Fruit fly (Drosophila melanogaster): ENCODE data around the gene CG14431.
A peak's percentile ranks its signal among the peaks of the same experiment; 100 is the strongest.

The CG14431 gene

dm6 chrX:7005444-7005843, 97.4 kb downstream of the CG14431 start:
- no peak for TF ChIP-seq foxo (GFP tag; optimal IDR thresholded peaks at IDR 0.05)
- TF ChIP-seq rgr (GFP tag; optimal IDR thresholded peaks at IDR 0.05), result no peak
- no peak for TF ChIP-seq pan (optimal IDR thresholded peaks at IDR 0.05)
- no peak for TF ChIP-seq CG9705 (GFP tag; optimal IDR thresholded peaks at IDR 0.05)
- no peak for TF ChIP-seq Dfd (GFP tag; optimal IDR thresholded peaks at IDR 0.05)
- no peak for TF ChIP-seq Hnf4 (GFP tag; optimal IDR thresholded peaks at IDR 0.05)
- TF ChIP-seq GATAd (GFP tag; optimal IDR thresholded peaks at IDR 0.05), result no peak
- no peak for TF ChIP-seq brk (GFP tag; optimal IDR thresholded peaks at IDR 0.05)

- TF ChIP-seq h (GFP tag; optimal IDR thresholded peaks at IDR 0.05), result peak; percentile 51
- peak; percentile 8 for TF ChIP-seq brk (GFP tag; optimal IDR thresholded peaks at IDR 0.05)
- TF ChIP-seq jim (GFP tag; optimal IDR thresholded peaks at IDR 0.05), result no peak
- TF ChIP-seq HLH106 (tag; optimal IDR thresholded peaks at IDR 0.05), result peak; percentile 1
- TF ChIP-seq pan (optimal IDR thresholded peaks at IDR 0.05), result no peak
- TF ChIP-seq psq (GFP tag; optimal IDR thresholded peaks at IDR 0.05), result no peak
- TF ChIP-seq rgr (GFP tag; optimal IDR thresholded peaks at IDR 0.05), result peak; percentile 43
- no peak for TF ChIP-seq Hnf4 (GFP tag; optimal IDR thresholded peaks at IDR 0.05)
- TF ChIP-seq dl (GFP tag; optimal IDR thresholded peaks at IDR 0.05; ENCODE audit: insufficient read depth in 1 of 2, partially characterized antibody in 2 of 2), result no peak
- peak; percentile 41 for TF ChIP-seq woc (GFP tag; optimal IDR thresholded peaks at IDR 0.05)
- peak; percentile 35 for TF ChIP-seq br (GFP tag; optimal IDR thresholded peaks at IDR 0.05)
- TF ChIP-seq Sp1 (GFP tag; optimal IDR thresholded peaks at IDR 0.05), result peak; percentile 1
- peak; percentile 52 for TF ChIP-seq ey (GFP tag; optimal IDR thresholded peaks at IDR 0.05)
- peak in 1 of 2 experiments; percentile 31 for TF ChIP-seq foxo (GFP tag; optimal IDR thresholded peaks at IDR 0.05)
Measured at dm6 chrX:7007693-7008092, 99.6 kb downstream of the CG14431 start.

- TF ChIP-seq Myc (optimal IDR thresholded peaks at IDR 0.05), result no peak
- no peak for TF ChIP-seq Rel (GFP tag; optimal IDR thresholded peaks at IDR 0.05)
- TF ChIP-seq Rel (tag; optimal IDR thresholded peaks at IDR 0.05), result peak; percentile 12
- TF ChIP-seq jim (GFP tag; optimal IDR thresholded peaks at IDR 0.05), result no peak
- TF ChIP-seq dsf (GFP tag; optimal IDR thresholded peaks at IDR 0.05; ENCODE audit: borderline replicate concordance), result no peak
- TF ChIP-seq h (GFP tag; optimal IDR thresholded peaks at IDR 0.05), result peak; percentile 74
- peak; percentile 69 for TF ChIP-seq Dif (GFP tag; optimal IDR thresholded peaks at IDR 0.05; ENCODE audit: partially characterized antibody)
- TF ChIP-seq tai (GFP tag; optimal IDR thresholded peaks at IDR 0.05), result peak; percentile 42
- TF ChIP-seq usp (GFP tag; optimal IDR thresholded peaks at IDR 0.05), result no peak
- no peak for TF ChIP-seq CG32264 (GFP tag; optimal IDR thresholded peaks at IDR 0.05)
- TF ChIP-seq brk (GFP tag; optimal IDR thresholded peaks at IDR 0.05), result no peak
- no peak for TF ChIP-seq sv (GFP tag; optimal IDR thresholded peaks at IDR 0.05)
- TF ChIP-seq Sp1 (GFP tag; optimal IDR thresholded peaks at IDR 0.05), result peak; percentile 63
- TF ChIP-seq woc (GFP tag; optimal IDR thresholded peaks at IDR 0.05), result peak; percentile 70
- peak in 1 of 2 experiments; percentile 80 for TF ChIP-seq foxo (GFP tag; optimal IDR thresholded peaks at IDR 0.05)
- TF ChIP-seq Dfd (GFP tag; optimal IDR thresholded peaks at IDR 0.05), result no peak
- TF ChIP-seq lola (GFP tag; optimal IDR thresholded peaks at IDR 0.05), result no peak
- no peak for TF ChIP-seq dl (GFP tag; optimal IDR thresholded peaks at IDR 0.05; ENCODE audit: insufficient read depth in 1 of 2, partially characterized antibody in 2 of 2)
- no peak for TF ChIP-seq Abd-B (GFP tag; optimal IDR thresholded peaks at IDR 0.05)
- peak; percentile 42 for TF ChIP-seq dmrt93B (GFP tag; optimal IDR thresholded peaks at IDR 0.05)
- no peak for TF ChIP-seq GATAd (GFP tag; optimal IDR thresholded peaks at IDR 0.05)
- TF ChIP-seq HLH106 (tag; optimal IDR thresholded peaks at IDR 0.05), result peak; percentile 74
- peak; percentile 60 for TF ChIP-seq OdsH (GFP tag; optimal IDR thresholded peaks at IDR 0.05)
- peak; percentile 77 for TF ChIP-seq ey (GFP tag; optimal IDR thresholded peaks at IDR 0.05)
- no peak for TF ChIP-seq N (GFP tag; optimal IDR thresholded peaks at IDR 0.05)
- peak; percentile 29 for TF ChIP-seq Jra (GFP tag; optimal IDR thresholded peaks at IDR 0.05)
- TF ChIP-seq pan (optimal IDR thresholded peaks at IDR 0.05), result no peak
- TF ChIP-seq psq (GFP tag; optimal IDR thresholded peaks at IDR 0.05), result peak; percentile 68
- peak; percentile 25 for TF ChIP-seq rgr (GFP tag; optimal IDR thresholded peaks at IDR 0.05)
- TF ChIP-seq fru (GFP tag; optimal IDR thresholded peaks at IDR 0.05), result peak; percentile 81
- no peak for TF ChIP-seq Hr83 (GFP tag; optimal IDR thresholded peaks at IDR 0.05; ENCODE audit: poor library complexity, severe bottlenecking)
- no peak for TF ChIP-seq sage (GFP tag; optimal IDR thresholded peaks at IDR 0.05)
- no peak for TF ChIP-seq Mio (GFP tag; optimal IDR thresholded peaks at IDR 0.05)
- no peak for TF ChIP-seq Hr78 (GFP tag; optimal IDR thresholded peaks at IDR 0.05)
- TF ChIP-seq br (GFP tag; optimal IDR thresholded peaks at IDR 0.05), result peak; percentile 53
- TF ChIP-seq CrebA (GFP tag; optimal IDR thresholded peaks at IDR 0.05; ENCODE audit: borderline replicate concordance), result no peak
- TF ChIP-seq CG9705 (GFP tag; optimal IDR thresholded peaks at IDR 0.05), result peak; percentile 41
- no peak for TF ChIP-seq Vsx2 (GFP tag; optimal IDR thresholded peaks at IDR 0.05; ENCODE audit: partially characterized antibody)
- peak; percentile 23 for TF ChIP-seq Hnf4 (GFP tag; optimal IDR thresholded peaks at IDR 0.05)
Measured at dm6 chrX:7008102-7009087, 100.3 kb downstream of the CG14431 start.
